Fruit fly (Drosophila melanogaster) whole organism, embryonic: ENCODE data around the gene NK7.1.

ENCODE experiments used
- BtbVII ChIP-seq: fragments of 200-800 bp; sonication (Bioruptor generic); optimal IDR thresholded peaks from 3 replicates; lab custom pipeline; 2017; ENCODE audit warnings: missing biosample characterization, mild to moderate bottlenecking, missing genetic modification characterization
- CG10209 ChIP-seq: fragments of 200-800 bp; sonication (Bioruptor generic); optimal IDR thresholded peaks from 3 replicates; lab custom pipeline; 2017; ENCODE audit warnings: missing biosample characterization, mild to moderate bottlenecking, missing genetic modification characterization, missing genetic modification reagents
- CG10267 ChIP-seq: fragments of 200-800 bp; sonication (Bioruptor generic); optimal IDR thresholded peaks from 2 replicates; lab custom pipeline; 2018; ENCODE audit warnings: missing biosample characterization, mild to moderate bottlenecking, missing genetic modification characterization, moderate library complexity
- CG10274 ChIP-seq: fragments of 200-800 bp; sonication (Bioruptor generic); optimal IDR thresholded peaks from 3 replicates; lab custom pipeline; 2017; ENCODE audit warnings: missing biosample characterization, mild to moderate bottlenecking, missing genetic modification characterization
- CG10462 ChIP-seq: fragments of 200-800 bp; sonication (Bioruptor generic); optimal IDR thresholded peaks from 2 replicates; lab custom pipeline; 2016; ENCODE audit warnings: missing biosample characterization, missing genetic modification characterization
- CG10565 ChIP-seq: fragments of 200-800 bp; sonication (Bioruptor generic); optimal IDR thresholded peaks from 3 replicates; lab custom pipeline; 2016; ENCODE audit warnings: missing biosample characterization, mild to moderate bottlenecking, missing genetic modification characterization
- CG10654 ChIP-seq: fragments of 200-800 bp; sonication (Bioruptor generic); optimal IDR thresholded peaks from 2 replicates; lab custom pipeline; 2016; ENCODE audit warnings: missing biosample characterization, missing genetic modification characterization
- CG11398 ChIP-seq: fragments of 200-800 bp; sonication (Bioruptor generic); optimal IDR thresholded peaks from 2 replicates; lab custom pipeline; 2016; ENCODE audit warnings: missing biosample characterization, missing genetic modification characterization
- CG11723 ChIP-seq: fragments of 200-800 bp; sonication (Bioruptor generic); optimal IDR thresholded peaks from 2 replicates; lab custom pipeline; 2017; ENCODE audit warnings: missing biosample characterization, mild to moderate bottlenecking, missing genetic modification characterization
- CG12104 ChIP-seq: fragments of 200-800 bp; sonication (Bioruptor generic); optimal IDR thresholded peaks from 3 replicates; lab custom pipeline; 2016; ENCODE audit warnings: missing biosample characterization, missing genetic modification characterization
- CG12236 ChIP-seq: fragments of 200-800 bp; sonication (Bioruptor generic); optimal IDR thresholded peaks from 2 replicates; lab custom pipeline; 2016; ENCODE audit warnings: missing biosample characterization, missing genetic modification characterization
- CG14710 ChIP-seq: fragments of 200-800 bp; sonication (Bioruptor generic); optimal IDR thresholded peaks from 3 replicates; lab custom pipeline; 2019; ENCODE audit warnings: missing biosample characterization, mild to moderate bottlenecking, missing genetic modification characterization, moderate library complexity
- CG2199 ChIP-seq: fragments of 200-800 bp; sonication (Bioruptor generic); IDR thresholded peaks from 3 replicates; pipeline ENCODE4 v1.3.6; 2022; ENCODE audit warnings: missing biosample characterization, missing genetic modification characterization
- CG34422 ChIP-seq: fragments of 200-800 bp; sonication (Bioruptor generic); IDR thresholded peaks from 3 replicates; pipeline ENCODE4 v1.3.6; 2022; ENCODE audit warnings: missing biosample characterization, missing genetic modification characterization
- CG4328 ChIP-seq: fragments of 200-800 bp; sonication (Bioruptor generic); optimal IDR thresholded peaks from 3 replicates; lab custom pipeline; 2017; ENCODE audit warnings: missing biosample characterization, missing genetic modification reagents, missing genetic modification characterization
- CG4707 ChIP-seq: fragments of 200-800 bp; sonication (Bioruptor generic); optimal IDR thresholded peaks from 2 replicates; lab custom pipeline; 2018; ENCODE audit warnings: missing biosample characterization, mild to moderate bottlenecking, missing genetic modification characterization, moderate library complexity
- CG6254 ChIP-seq: fragments of 200-800 bp; sonication (Bioruptor generic); optimal IDR thresholded peaks from 3 replicates; lab custom pipeline; 2017; ENCODE audit warnings: mild to moderate bottlenecking, missing biosample characterization, missing genetic modification reagents, missing genetic modification characterization
- CG7271 ChIP-seq: fragments of 200-800 bp; sonication (Bioruptor generic); optimal IDR thresholded peaks from 2 replicates; lab custom pipeline; 2018; ENCODE audit warnings: missing biosample characterization, mild to moderate bottlenecking, missing genetic modification characterization, moderate library complexity
- CG7987 ChIP-seq: fragments of 200-800 bp; sonication (Bioruptor generic); optimal IDR thresholded peaks from 2 replicates; lab custom pipeline; 2018; ENCODE audit warnings: missing biosample characterization, mild to moderate bottlenecking, missing genetic modification characterization, moderate library complexity
- CG8359 ChIP-seq: fragments of 200-800 bp; sonication (Bioruptor generic); optimal IDR thresholded peaks from 2 replicates; lab custom pipeline; 2017; ENCODE audit warnings: missing biosample characterization, mild to moderate bottlenecking, missing genetic modification characterization, borderline replicate concordance
- CG9797 ChIP-seq: fragments of 200-800 bp; sonication (Bioruptor generic); optimal IDR thresholded peaks from 3 replicates; lab custom pipeline; 2018; ENCODE audit warnings: missing biosample characterization, mild to moderate bottlenecking, missing genetic modification characterization
- CHES-1-like ChIP-seq: fragments of 200-800 bp; sonication (Bioruptor generic); optimal IDR thresholded peaks from 2 replicates; lab custom pipeline; 2016; ENCODE audit warnings: missing biosample characterization, missing genetic modification characterization
- Doc2 ChIP-seq: fragments of 200-800 bp; sonication (Bioruptor generic); IDR thresholded peaks from 2 replicates; pipeline ENCODE4 v1.3.6; 2022; ENCODE audit warnings: missing biosample characterization, missing genetic modification characterization
- ERR ChIP-seq: fragments of 200-800 bp; sonication (Bioruptor generic); optimal IDR thresholded peaks from 2 replicates; lab custom pipeline; 2016; ENCODE audit warnings: missing biosample characterization, missing genetic modification characterization
- Fer1 ChIP-seq: fragments of 200-800 bp; sonication (Bioruptor generic); optimal IDR thresholded peaks from 2 replicates; lab custom pipeline; 2017; ENCODE audit warnings: missing biosample characterization, mild to moderate bottlenecking, missing genetic modification characterization
- GATAe ChIP-seq: fragments of 200-800 bp; sonication (Bioruptor generic); conservative IDR thresholded peaks from 2 replicates; pipeline ENCODE4 v1.3.6; 2022; ENCODE audit warnings: missing biosample characterization, missing genetic modification characterization
- Hand ChIP-seq: fragments of 200-800 bp; sonication (Bioruptor generic); optimal IDR thresholded peaks from 2 replicates; lab custom pipeline; 2017; ENCODE audit warnings: mild to moderate bottlenecking, missing biosample characterization, missing genetic modification reagents, missing genetic modification characterization
- Xrp1 ChIP-seq: fragments of 200-800 bp; sonication (Bioruptor generic); IDR thresholded peaks from 2 replicates; pipeline ENCODE4 v1.3.6; 2022; ENCODE audit warnings: missing biosample characterization, missing genetic modification characterization
- aop ChIP-seq: fragments of 200-800 bp; sonication (Bioruptor generic); IDR thresholded peaks from 2 replicates; pipeline ENCODE4 v1.3.6; 2022; ENCODE audit warnings: missing biosample characterization, missing genetic modification characterization
- ap ChIP-seq: fragments of 200-800 bp; sonication (Bioruptor generic); IDR thresholded peaks from 2 replicates; pipeline ENCODE4 v1.3.6; 2022; ENCODE audit warnings: missing biosample characterization, missing genetic modification characterization
- bbx ChIP-seq: fragments of 200-800 bp; sonication (Bioruptor generic); IDR thresholded peaks from 2 replicates; pipeline ENCODE4 v1.3.6; 2022; ENCODE audit warnings: missing biosample characterization, missing genetic modification characterization; ENCODE audit not compliant: partially characterized antibody
- bcd ChIP-seq: fragments of 200-800 bp; sonication (Bioruptor generic); optimal IDR thresholded peaks from 2 replicates; lab custom pipeline; 2017; ENCODE audit warnings: missing biosample characterization, mild to moderate bottlenecking, missing genetic modification characterization
- dmrt11E ChIP-seq: fragments of 200-800 bp; sonication (Bioruptor generic); optimal IDR thresholded peaks from 3 replicates; lab custom pipeline; 2018; ENCODE audit warnings: missing biosample characterization, mild to moderate bottlenecking, missing genetic modification characterization, moderate library complexity
- exex ChIP-seq: fragments of 200-800 bp; sonication (Bioruptor generic); optimal IDR thresholded peaks from 4 replicates; lab custom pipeline; 2018; ENCODE audit warnings: missing biosample characterization, mild to moderate bottlenecking, missing genetic modification characterization, moderate library complexity
- fru ChIP-seq: fragments of >200 bp; optimal IDR thresholded peaks from 2 replicates; lab custom pipeline; 2017
- gcm2 ChIP-seq: fragments of 200-800 bp; sonication (Bioruptor generic); optimal IDR thresholded peaks from 2 replicates; lab custom pipeline; 2016; ENCODE audit warnings: missing biosample characterization, missing genetic modification characterization
- h ChIP-seq: fragments of >200 bp; optimal IDR thresholded peaks from 2 replicates; lab custom pipeline; 2017
- jing ChIP-seq: fragments of 200-800 bp; sonication (Bioruptor generic); optimal IDR thresholded peaks from 2 replicates; lab custom pipeline; 2018; ENCODE audit warnings: missing biosample characterization, mild to moderate bottlenecking, missing genetic modification characterization
- jumu ChIP-seq: fragments of 200-800 bp; sonication (Bioruptor generic); optimal IDR thresholded peaks from 3 replicates; lab custom pipeline; 2016; ENCODE audit warnings: missing biosample characterization, missing genetic modification characterization
- lola ChIP-seq, 3 experiments: fragments of >200 bp in 2 of 3; fragments of 200-800 bp in 1 of 3; sonication (Bioruptor generic) in 1 of 3; optimal IDR thresholded peaks; 2 replicates each; lab custom pipeline; 2017 to 2019; ENCODE audit warnings: missing biosample characterization in 3 of 3, missing genetic modification characterization in 3 of 3, mild to moderate bottlenecking in 1 of 3, moderate library complexity in 1 of 3
- mirr ChIP-seq: fragments of 200-800 bp; sonication (Bioruptor generic); optimal IDR thresholded peaks from 3 replicates; lab custom pipeline; 2018; ENCODE audit warnings: missing biosample characterization, mild to moderate bottlenecking, missing genetic modification characterization
- nerfin-2 ChIP-seq: fragments of 200-800 bp; sonication (Bioruptor generic); IDR thresholded peaks from 2 replicates; pipeline ENCODE4 v1.3.6; 2022; ENCODE audit warnings: missing biosample characterization, missing genetic modification characterization; ENCODE audit not compliant: partially characterized antibody
- pita ChIP-seq: fragments of 200-800 bp; sonication (Bioruptor generic); optimal IDR thresholded peaks from 2 replicates; lab custom pipeline; 2017; ENCODE audit warnings: missing biosample characterization, mild to moderate bottlenecking, missing genetic modification characterization
- sna ChIP-seq: fragments of 200-800 bp; sonication (Bioruptor generic); IDR thresholded peaks from 2 replicates; pipeline ENCODE4 v1.3.6; 2022; ENCODE audit warnings: missing biosample characterization, missing genetic modification characterization; ENCODE audit not compliant: partially characterized antibody
- tap ChIP-seq: fragments of 200-800 bp; optimal IDR thresholded peaks from 3 replicates; lab custom pipeline; 2019; ENCODE audit warnings: missing biosample characterization, mild to moderate bottlenecking, missing genetic modification characterization, moderate library complexity
- tin ChIP-seq: fragments of 200-800 bp; sonication (Bioruptor generic); optimal IDR thresholded peaks from 3 replicates; lab custom pipeline; 2016; ENCODE audit warnings: missing biosample characterization, missing genetic modification characterization
- tio ChIP-seq: fragments of 200-800 bp; sonication (Bioruptor generic); optimal IDR thresholded peaks from 2 replicates; lab custom pipeline; 2017; ENCODE audit warnings: missing biosample characterization, missing genetic modification characterization, inconsistent platforms
- toy ChIP-seq: fragments of 200-800 bp; sonication (Bioruptor generic); IDR thresholded peaks from 2 replicates; pipeline ENCODE4 v1.3.6; 2022; ENCODE audit warnings: missing biosample characterization, missing genetic modification characterization
- zen2 ChIP-seq: fragments of 200-800 bp; sonication (Bioruptor generic); IDR thresholded peaks from 3 replicates; pipeline ENCODE4 v1.3.6; 2022; ENCODE audit warnings: missing biosample characterization, missing genetic modification characterization; ENCODE audit not compliant: partially characterized antibody

Gene NK7.1

DNA sequence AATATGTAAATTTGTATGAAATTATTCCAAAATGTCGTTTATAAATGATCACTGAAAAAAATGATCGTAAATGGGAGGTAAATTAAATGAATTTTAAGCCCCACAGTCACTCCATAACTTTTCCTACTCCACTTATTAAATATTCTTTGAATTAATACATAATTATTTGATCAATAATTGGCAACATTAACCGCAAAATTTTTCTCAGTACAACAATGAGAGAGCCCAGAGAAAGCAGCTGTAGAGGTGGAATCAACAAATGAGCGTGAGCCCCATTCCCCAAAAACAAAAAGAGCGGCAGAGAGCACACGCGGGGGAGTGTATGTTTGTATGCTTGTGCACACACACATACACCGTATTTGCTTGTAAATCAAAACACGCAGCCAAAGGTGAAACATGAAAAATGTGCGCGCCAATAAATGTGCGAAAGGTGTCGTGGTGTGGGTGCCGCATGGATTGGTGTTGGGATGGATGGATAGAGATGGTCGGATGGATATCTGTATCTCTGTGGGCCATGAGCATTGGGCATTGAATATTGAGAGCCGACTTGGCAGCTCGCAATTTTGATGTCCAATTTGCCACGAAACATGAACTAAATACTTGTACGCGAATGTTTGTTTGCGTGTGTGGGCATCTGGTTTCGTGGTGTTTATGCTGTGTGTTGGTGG is 88.9 kb downstream of the NK7.1 start (continued):
- peak; percentile 90 for TF ChIP-seq jumu (GFP tag; lab: Kevin White, UChicago)
- TF ChIP-seq CG10267 (tag; lab: Kevin White, UChicago) = peak; percentile 96
- no peak for TF ChIP-seq zen2 (GFP tag; lab: Robert Waterston, UW)
- peak; percentile 97 for TF ChIP-seq CG10462 (GFP tag; lab: Kevin White, UChicago)
- TF ChIP-seq CG6254 (GFP tag; lab: Kevin White, UChicago) = peak; percentile 95
- peak; percentile 98 for TF ChIP-seq BtbVII (GFP tag; lab: Kevin White, UChicago)
- no peak for TF ChIP-seq bbx (GFP tag; lab: Robert Waterston, UW)
- no peak for TF ChIP-seq fru (lab: Kevin White, UChicago)
- no peak for TF ChIP-seq GATAe (GFP tag; lab: Robert Waterston, UW)
- peak; percentile 98 for TF ChIP-seq CG10654 (GFP tag; lab: Kevin White, UChicago)
- peak; percentile 97 for TF ChIP-seq CG14710 (tag; lab: Kevin White, UChicago)
- TF ChIP-seq CG34422 (GFP tag; lab: Robert Waterston, UW) = no peak
- TF ChIP-seq dmrt11E (tag; lab: Kevin White, UChicago) = peak; percentile 97
- peak; percentile 87 for TF ChIP-seq CG7271 (tag; lab: Kevin White, UChicago)
- TF ChIP-seq ap (GFP tag; lab: Robert Waterston, UW) = no peak
- peak; percentile 98 for TF ChIP-seq Fer1 (GFP tag; lab: Kevin White, UChicago)
- TF ChIP-seq nerfin-2 (GFP tag; lab: Robert Waterston, UW) = no peak
- TF ChIP-seq jing = peak; percentile 98
- TF ChIP-seq mirr = peak; percentile 87
- TF ChIP-seq pita = no peak
- peak; percentile 98 for TF ChIP-seq tin (GFP tag; lab: Kevin White, UChicago)
- no peak for TF ChIP-seq h (lab: Kevin White, UChicago)
- TF ChIP-seq CG8359 = peak; percentile 89
- no peak for TF ChIP-seq aop (GFP tag; lab: Robert Waterston, UW)
- peak in 2 of 3 experiments; percentile 48 to 97 for TF ChIP-seq lola (GFP tag; optimal IDR thresholded peaks at IDR 0.05; lab: Kevin White, UChicago)
- peak; percentile 98 for TF ChIP-seq tap (tag; lab: Kevin White, UChicago)
- TF ChIP-seq bcd (GFP tag; lab: Kevin White, UChicago) = peak; percentile 99
- TF ChIP-seq CG10274 (GFP tag; lab: Kevin White, UChicago) = peak; percentile 91
- TF ChIP-seq CG10209 (GFP tag; lab: Kevin White, UChicago) = peak; percentile 99
- peak; percentile 96 for TF ChIP-seq Hand
- TF ChIP-seq CG9797 (GFP tag; lab: Kevin White, UChicago) = peak; percentile 26
- peak; percentile 90 for TF ChIP-seq CG10565 (GFP tag; lab: Kevin White, UChicago)
- no peak for TF ChIP-seq toy
- TF ChIP-seq CG2199 = no peak
- peak; percentile 97 for TF ChIP-seq CG11723 (GFP tag; lab: Kevin White, UChicago)
- TF ChIP-seq ERR (GFP tag; lab: Kevin White, UChicago) = peak; percentile 89
- TF ChIP-seq CHES-1-like (GFP tag; lab: Kevin White, UChicago) = peak; percentile 93
- TF ChIP-seq exex = peak; percentile 75
- TF ChIP-seq sna (GFP tag; lab: Robert Waterston, UW) = no peak
- TF ChIP-seq CG4707 (GFP tag; lab: Kevin White, UChicago) = peak; percentile 96
- TF ChIP-seq Xrp1 = no peak
- peak; percentile 89 for TF ChIP-seq CG12236 (GFP tag; lab: Kevin White, UChicago)
- TF ChIP-seq gcm2 (GFP tag; lab: Kevin White, UChicago) = peak; percentile 95
- TF ChIP-seq CG12104 (GFP tag; lab: Kevin White, UChicago) = peak; percentile 98
- TF ChIP-seq Doc2 (GFP tag; lab: Robert Waterston, UW) = no peak
- peak; percentile 83 for TF ChIP-seq CG11398
- TF ChIP-seq CG7987 (GFP tag; lab: Kevin White, UChicago) = peak; percentile 96
- peak; percentile 98 for TF ChIP-seq tio
- peak; percentile 96 for TF ChIP-seq CG4328 (GFP tag; lab: Kevin White, UChicago)
